Worm (Caenorhabditis elegans) whole organism, late embryonic: Measurements from ENCODE around the gene ZK688.5.

Experiments
- C08G9.2 ChIP-seq: sonication (generic microtip); optimal IDR thresholded peaks from 2 replicates; lab custom pipeline; 2016; ENCODE audit warnings: mild to moderate bottlenecking, missing genetic modification characterization, moderate library complexity, missing compliant biosample characterization
- Y22D7AL.16 ChIP-seq: sonication (generic microtip); optimal IDR thresholded peaks from 2 replicates; lab custom pipeline; 2016; ENCODE audit warnings: missing genetic modification characterization, missing compliant biosample characterization

ce11 chrIII:7884863-7885262, 6.6 kb downstream of the ZK688.5 start, which contains the start of gene ZK688.11:
- no peak for TF ChIP-seq C08G9.2
- no peak for TF ChIP-seq Y22D7AL.16 (tag; lab: Kevin White, UChicago)
